Worm (Caenorhabditis elegans): ENCODE measurements around the gene K10H10.7.

The K10H10.7 gene

DNA sequence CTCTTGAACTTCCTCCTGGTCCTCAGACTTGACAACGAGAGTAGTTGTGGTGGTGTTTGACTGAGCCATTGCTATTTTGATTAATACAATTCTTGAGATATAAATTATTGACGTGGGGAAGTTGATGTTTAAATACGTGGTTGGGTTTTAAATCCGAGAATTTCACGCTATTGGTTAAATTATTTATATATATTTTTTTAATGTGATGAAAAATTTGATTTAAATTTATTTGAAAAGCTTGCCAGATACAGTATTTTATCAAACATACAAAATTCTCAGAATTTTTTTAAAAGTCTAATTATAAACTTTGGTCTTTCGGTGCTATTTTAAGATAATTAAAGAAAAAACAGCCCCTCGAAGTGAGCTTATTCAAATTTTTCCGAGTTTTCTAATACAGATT, at the start of gene K10H10.7, which contains the start of gene K10H10.10:
TSS of gene K10H10.7 (minus strand) at position 101 of the 400 bp plus-strand sequence.
TSS of gene K10H10.10 (plus strand) at position 204 of the 400 bp plus-strand sequence.
- TF ChIP-seq T22C8.4 (GFP tag; IDR thresholded peaks at IDR 0.05) (no peak), ztf-23 (GFP tag; IDR thresholded peaks at IDR 0.05) (no peak), tab-1 (GFP tag; IDR thresholded peaks at IDR 0.05) (no peak), flt-1 (GFP tag; IDR thresholded peaks at IDR 0.05) (no peak), med-1 (GFP tag; optimal IDR thresholded peaks at IDR 0.05; ENCODE audit: insufficient read depth) (no peak), ztf-29 (GFP tag; IDR thresholded peaks at IDR 0.05) (no peak), klf-2 (GFP tag; conservative IDR thresholded peaks at IDR 0.05) (no peak), ref-1 (GFP tag; conservative IDR thresholded peaks at IDR 0.05) (no peak), cog-1 (tag; optimal IDR thresholded peaks at IDR 0.05) (no peak)

ce11 chrII:14555019-14555418, 47.6 kb upstream of the K10H10.7 start:
- TF ChIP-seq T22C8.4 (GFP tag; IDR thresholded peaks at IDR 0.05) (no peak), ref-1 (GFP tag; conservative IDR thresholded peaks at IDR 0.05) (no peak), cog-1 (tag; optimal IDR thresholded peaks at IDR 0.05) (no peak), tab-1 (GFP tag; IDR thresholded peaks at IDR 0.05) (no peak), flt-1 (GFP tag; IDR thresholded peaks at IDR 0.05) (no peak), ztf-23 (GFP tag; IDR thresholded peaks at IDR 0.05) (no peak), klf-2 (GFP tag; conservative IDR thresholded peaks at IDR 0.05) (no peak), ztf-29 (GFP tag; IDR thresholded peaks at IDR 0.05) (no peak), med-1 (GFP tag; optimal IDR thresholded peaks at IDR 0.05; ENCODE audit: insufficient read depth) (no peak)

ce11 chrII:14550613-14551012, 43.1 kb upstream of the K10H10.7 start, which contains the start of gene nlp-41:
TSS of gene nlp-41 (plus strand) at chrII:14550913.
- no peak for TF ChIP-seq flt-1 (GFP tag; IDR thresholded peaks at IDR 0.05)
- no peak for TF ChIP-seq klf-2 (GFP tag; conservative IDR thresholded peaks at IDR 0.05)
- TF ChIP-seq ref-1 (GFP tag; conservative IDR thresholded peaks at IDR 0.05), result no peak
- TF ChIP-seq cog-1 (tag; optimal IDR thresholded peaks at IDR 0.05), result no peak
- no peak for TF ChIP-seq tab-1 (GFP tag; IDR thresholded peaks at IDR 0.05)
- TF ChIP-seq T22C8.4 (GFP tag; IDR thresholded peaks at IDR 0.05), result no peak
- no peak for TF ChIP-seq ztf-23 (GFP tag; IDR thresholded peaks at IDR 0.05)
- no peak for TF ChIP-seq ztf-29 (GFP tag; IDR thresholded peaks at IDR 0.05)

- no peak for TF ChIP-seq ref-1 (GFP tag; conservative IDR thresholded peaks at IDR 0.05)
- no peak for TF ChIP-seq ztf-23 (GFP tag; IDR thresholded peaks at IDR 0.05)
- TF ChIP-seq med-1 (GFP tag; optimal IDR thresholded peaks at IDR 0.05; ENCODE audit: insufficient read depth), result no peak
- TF ChIP-seq tab-1 (GFP tag; IDR thresholded peaks at IDR 0.05), result no peak
- TF ChIP-seq flt-1 (GFP tag; IDR thresholded peaks at IDR 0.05), result no peak
- TF ChIP-seq T22C8.4 (GFP tag; IDR thresholded peaks at IDR 0.05), result no peak
- no peak for TF ChIP-seq klf-2 (GFP tag; conservative IDR thresholded peaks at IDR 0.05)
- no peak for TF ChIP-seq cog-1 (tag; optimal IDR thresholded peaks at IDR 0.05)
- no peak for TF ChIP-seq ztf-29 (GFP tag; IDR thresholded peaks at IDR 0.05)
These were observed 41.2 kb upstream of the K10H10.7 start, which contains the start of gene gcy-29 for ce11 chrII:14548691-14549090. TSS of gene gcy-29 (minus strand) at chrII:14548791.

ce11 chrII:14540551-14540950, 33.1 kb upstream of the K10H10.7 start:
- TF ChIP-seq klf-2 (GFP tag; conservative IDR thresholded peaks at IDR 0.05), result no peak
- no peak for TF ChIP-seq ztf-23 (GFP tag; IDR thresholded peaks at IDR 0.05)
- TF ChIP-seq ztf-29 (GFP tag; IDR thresholded peaks at IDR 0.05), result no peak
- TF ChIP-seq T22C8.4 (GFP tag; IDR thresholded peaks at IDR 0.05), result no peak
- no peak for TF ChIP-seq flt-1 (GFP tag; IDR thresholded peaks at IDR 0.05)

ce11 chrII:14537728-14538127, 30.3 kb upstream of the K10H10.7 start, which contains the start of the genes clec-147 and C04H5.7:
TSS of gene clec-147 (minus strand) at chrII:14537828.
TSS of gene C04H5.7 (plus strand) at chrII:14537946.
- TF ChIP-seq flt-1 (GFP tag; IDR thresholded peaks at IDR 0.05) (no peak), T22C8.4 (GFP tag; IDR thresholded peaks at IDR 0.05) (no peak), ztf-23 (GFP tag; IDR thresholded peaks at IDR 0.05) (no peak), tab-1 (GFP tag; IDR thresholded peaks at IDR 0.05) (no peak), klf-2 (GFP tag; conservative IDR thresholded peaks at IDR 0.05) (no peak), med-1 (GFP tag; optimal IDR thresholded peaks at IDR 0.05; ENCODE audit: insufficient read depth) (no peak), cog-1 (tag; optimal IDR thresholded peaks at IDR 0.05) (no peak)

DNA sequence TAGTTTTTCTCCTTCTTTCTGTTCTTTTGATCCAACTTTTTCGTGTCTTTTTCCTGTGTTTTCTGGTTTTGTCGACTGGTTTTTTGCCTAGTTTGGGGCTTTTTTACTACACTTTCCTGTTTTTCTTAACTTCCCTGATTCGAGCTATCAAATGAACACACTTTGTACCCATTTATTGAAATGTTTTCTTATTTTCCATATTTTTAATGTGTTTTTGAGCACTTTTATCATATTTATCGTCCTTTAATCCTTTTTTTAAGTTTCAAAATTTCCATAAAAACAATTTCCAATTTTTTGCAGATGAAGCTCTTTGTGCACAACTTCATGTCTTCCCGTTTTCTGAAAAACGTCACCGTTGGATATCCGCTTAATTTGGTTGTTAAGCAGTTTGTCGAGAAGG, 26.5 kb upstream of the K10H10.7 start, which contains the start of gene C04H5.1:
TSS of gene C04H5.1 (plus strand) at position 301 of the 400 bp plus-strand sequence.
- TF ChIP-seq flt-1 (GFP tag; IDR thresholded peaks at IDR 0.05), result no peak
- TF ChIP-seq tab-1 (GFP tag; IDR thresholded peaks at IDR 0.05), result no peak
- TF ChIP-seq ref-1 (GFP tag; conservative IDR thresholded peaks at IDR 0.05), result no peak
- no peak for TF ChIP-seq med-1 (GFP tag; optimal IDR thresholded peaks at IDR 0.05; ENCODE audit: insufficient read depth)
- no peak for TF ChIP-seq ztf-29 (GFP tag; IDR thresholded peaks at IDR 0.05)
- no peak for TF ChIP-seq cog-1 (tag; optimal IDR thresholded peaks at IDR 0.05)
- TF ChIP-seq ztf-23 (GFP tag; IDR thresholded peaks at IDR 0.05), result no peak
- TF ChIP-seq klf-2 (GFP tag; conservative IDR thresholded peaks at IDR 0.05), result no peak
- no peak for TF ChIP-seq T22C8.4 (GFP tag; IDR thresholded peaks at IDR 0.05)

ce11 chrII:14528233-14528802, 20.9 kb upstream of the K10H10.7 start, which contains the start of the genes F57C2.5 and spat-1:
TSS of gene F57C2.5 (minus strand) at chrII:14528239.
TSS of gene spat-1 (plus strand) at chrII:14528752.
- TF ChIP-seq med-1 (GFP tag; optimal IDR thresholded peaks at IDR 0.05; ENCODE audit: insufficient read depth), result no peak
- no peak for TF ChIP-seq ztf-29 (GFP tag; IDR thresholded peaks at IDR 0.05)
- TF ChIP-seq cog-1 (tag; optimal IDR thresholded peaks at IDR 0.05), result peak; percentile 93
- TF ChIP-seq klf-2 (GFP tag; conservative IDR thresholded peaks at IDR 0.05), result peak; percentile 67; the same call in 1 of the 2 replicates
- 0 out of 2 replicates have a peak, but pooled peaks have one; percentile 6 for TF ChIP-seq flt-1 (GFP tag; IDR thresholded peaks at IDR 0.05)
- peak; percentile 63 for TF ChIP-seq ztf-23 (GFP tag; IDR thresholded peaks at IDR 0.05)

DNA sequence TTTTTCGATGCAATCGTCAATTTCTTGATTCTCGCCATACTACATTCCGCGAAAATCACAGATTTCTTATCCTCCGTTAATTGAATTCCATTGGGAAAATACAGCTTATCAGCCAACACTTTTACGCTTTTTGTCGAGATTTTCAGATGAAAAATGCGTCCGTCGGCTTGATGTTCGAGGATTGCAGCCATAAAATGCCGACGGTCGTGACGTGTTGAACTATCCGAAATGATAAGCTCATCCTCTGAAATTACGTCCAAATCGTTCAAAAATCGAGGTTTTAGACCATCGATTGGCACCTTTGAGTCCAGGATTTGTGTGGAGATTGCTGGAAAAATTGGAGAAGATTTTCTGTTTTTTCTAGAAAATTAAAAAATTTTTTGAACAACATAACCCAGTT, 19.6 kb upstream of the K10H10.7 start:
- no peak for TF ChIP-seq klf-2 (GFP tag; conservative IDR thresholded peaks at IDR 0.05)
- no peak for TF ChIP-seq T22C8.4 (GFP tag; IDR thresholded peaks at IDR 0.05)
- no peak for TF ChIP-seq tab-1 (GFP tag; IDR thresholded peaks at IDR 0.05)
- TF ChIP-seq ztf-29 (GFP tag; IDR thresholded peaks at IDR 0.05), result no peak
- TF ChIP-seq ztf-23 (GFP tag; IDR thresholded peaks at IDR 0.05), result no peak

ce11 chrII:14525013-14525412, 17.6 kb upstream of the K10H10.7 start, which contains the start of gene F57C2.4:
TSS of gene F57C2.4 (plus strand) at chrII:14525313.
- TF ChIP-seq ztf-23 (GFP tag; IDR thresholded peaks at IDR 0.05) (no peak), T22C8.4 (GFP tag; IDR thresholded peaks at IDR 0.05) (no peak), med-1 (GFP tag; optimal IDR thresholded peaks at IDR 0.05; ENCODE audit: insufficient read depth) (no peak)

Data from whole organism, midembryonic.